Fruit fly (Drosophila melanogaster): Measurements from ENCODE around the gene Frq1.

Gene Frq1

DNA sequence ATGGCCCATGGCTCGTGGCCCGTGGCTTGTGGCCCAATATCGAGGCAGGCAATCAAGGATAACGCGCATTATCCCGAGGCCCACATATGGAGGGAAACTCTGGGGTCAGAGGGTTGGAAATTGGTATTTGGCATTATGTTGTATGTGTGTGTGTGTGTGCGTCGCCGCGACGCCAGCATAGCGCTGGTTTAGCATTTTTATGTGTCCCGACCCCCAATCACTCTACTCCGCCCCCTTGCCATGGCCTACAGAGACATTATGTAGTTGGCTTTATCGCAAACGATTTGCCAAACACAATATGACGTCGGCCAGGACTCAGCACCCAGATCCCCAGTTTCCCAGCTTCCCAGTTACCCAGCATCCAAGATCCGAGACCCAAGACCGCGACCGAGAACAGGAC lies 26.0 kb downstream of the Frq1 start:
- TF ChIP-seq CG14711 (tag; optimal IDR thresholded peaks at IDR 0.05) (no peak), CG12768 (GFP tag; optimal IDR thresholded peaks at IDR 0.05) (no peak), cnc (optimal IDR thresholded peaks at IDR 0.05) (no peak), CG33017 (tag; optimal IDR thresholded peaks at IDR 0.05) (no peak), CG11617 (GFP tag; optimal IDR thresholded peaks at IDR 0.05) (no peak), Mnt (GFP tag; optimal IDR thresholded peaks at IDR 0.05) (no peak), CG7045 (GFP tag; optimal IDR thresholded peaks at IDR 0.05) (no peak), CG5204 (GFP tag; optimal IDR thresholded peaks at IDR 0.05) (no peak)

DNA sequence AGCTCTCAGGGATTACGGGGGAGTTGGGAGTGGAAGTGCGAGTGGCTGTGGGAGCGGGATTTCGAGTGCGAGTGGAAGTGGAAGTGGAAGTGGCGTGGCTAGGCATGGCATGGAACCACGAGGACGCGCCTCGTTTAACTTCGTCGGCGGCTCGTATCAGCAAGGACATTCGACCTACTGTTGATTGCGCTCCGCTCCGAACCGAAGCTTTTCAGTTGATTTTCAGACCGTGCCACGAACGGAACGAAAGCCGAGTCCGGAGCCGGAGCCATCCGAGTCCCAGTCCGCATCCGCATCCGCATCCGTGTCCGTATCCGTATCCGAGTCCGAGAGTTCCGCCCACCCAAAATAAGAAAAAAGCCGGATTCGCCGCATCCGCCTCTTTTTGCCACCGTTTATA lies 30.8 kb downstream of the Frq1 start:
- TF ChIP-seq CG33017 (tag; optimal IDR thresholded peaks at IDR 0.05): no peak

DNA sequence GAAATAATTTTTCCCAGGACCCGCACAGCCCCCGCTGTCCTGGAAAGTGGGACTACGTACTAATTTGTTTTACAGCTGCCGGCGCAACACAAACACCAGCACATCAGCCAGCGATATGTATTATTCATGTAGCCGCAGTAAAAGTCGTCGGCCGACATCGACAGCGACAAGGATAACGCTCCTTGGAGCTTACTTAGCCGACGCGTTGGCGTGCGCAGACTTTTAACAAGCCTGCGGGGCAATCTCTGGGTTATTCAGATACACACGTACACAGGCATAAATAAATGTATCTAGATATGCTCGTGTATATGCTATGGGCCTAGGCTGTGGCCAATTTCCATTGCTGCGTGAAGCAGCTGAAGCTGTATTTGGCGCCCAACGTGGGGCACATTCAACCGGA lies 42.5 kb downstream of the Frq1 start:
- no peak for TF ChIP-seq CG12768 (GFP tag; optimal IDR thresholded peaks at IDR 0.05)
- no peak for TF ChIP-seq CG14711 (tag; optimal IDR thresholded peaks at IDR 0.05)
- TF ChIP-seq bab1 (GFP tag; optimal IDR thresholded peaks at IDR 0.05): no peak
- no peak for TF ChIP-seq Mnt (GFP tag; optimal IDR thresholded peaks at IDR 0.05)
- no peak for TF ChIP-seq CG5204 (GFP tag; optimal IDR thresholded peaks at IDR 0.05)
- TF ChIP-seq CG1620 (GFP tag; optimal IDR thresholded peaks at IDR 0.05): no peak
- no peak for TF ChIP-seq Hr96 (GFP tag; optimal IDR thresholded peaks at IDR 0.05)
- no peak for TF ChIP-seq CG33017 (tag; optimal IDR thresholded peaks at IDR 0.05)
- TF ChIP-seq pad (GFP tag; optimal IDR thresholded peaks at IDR 0.05): no peak
- TF ChIP-seq CG7101 (tag; optimal IDR thresholded peaks at IDR 0.05): no peak
- no peak for TF ChIP-seq kay (GFP tag; ENCODE audit: borderline replicate concordance)
- TF ChIP-seq CG11617 (GFP tag; optimal IDR thresholded peaks at IDR 0.05): no peak
- TF ChIP-seq cnc (optimal IDR thresholded peaks at IDR 0.05): no peak
- no peak for TF ChIP-seq Crg-1 (GFP tag; optimal IDR thresholded peaks at IDR 0.05)
- TF ChIP-seq Clk (GFP tag; optimal IDR thresholded peaks at IDR 0.05): no peak
- no peak for TF ChIP-seq CG7045 (GFP tag; optimal IDR thresholded peaks at IDR 0.05)
- no peak for TF ChIP-seq toe (GFP tag; optimal IDR thresholded peaks at IDR 0.05)
- TF ChIP-seq tj (GFP tag; optimal IDR thresholded peaks at IDR 0.05): no peak
- no peak for TF ChIP-seq cic (GFP tag; optimal IDR thresholded peaks at IDR 0.05)

DNA sequence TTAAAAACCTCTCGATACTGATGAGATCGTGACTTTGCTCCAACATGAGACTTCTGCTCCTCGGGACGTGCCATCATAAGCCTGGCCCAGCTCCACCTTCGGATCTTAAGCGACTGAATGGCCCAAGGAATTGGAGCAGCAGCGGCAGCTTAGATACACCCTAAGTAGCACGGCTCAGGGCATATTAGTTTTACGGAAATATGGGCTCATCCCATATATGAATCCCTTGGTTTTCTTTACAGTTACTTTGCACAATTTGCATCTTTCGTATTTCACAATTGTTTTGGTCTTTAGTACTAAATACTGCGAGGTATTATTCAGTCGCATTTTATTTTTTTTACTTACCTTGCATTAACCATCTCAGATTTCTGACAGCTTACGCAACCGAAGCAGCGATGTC lies 49.9 kb downstream of the Frq1 start, which contains the start of gene Hesr:
Gene Hesr (minus strand): TSS at position 101 of the 400 bp plus-strand sequence.
- TF ChIP-seq CG7101 (tag; optimal IDR thresholded peaks at IDR 0.05): no peak
- TF ChIP-seq CG33017 (tag; optimal IDR thresholded peaks at IDR 0.05): no peak

DNA sequence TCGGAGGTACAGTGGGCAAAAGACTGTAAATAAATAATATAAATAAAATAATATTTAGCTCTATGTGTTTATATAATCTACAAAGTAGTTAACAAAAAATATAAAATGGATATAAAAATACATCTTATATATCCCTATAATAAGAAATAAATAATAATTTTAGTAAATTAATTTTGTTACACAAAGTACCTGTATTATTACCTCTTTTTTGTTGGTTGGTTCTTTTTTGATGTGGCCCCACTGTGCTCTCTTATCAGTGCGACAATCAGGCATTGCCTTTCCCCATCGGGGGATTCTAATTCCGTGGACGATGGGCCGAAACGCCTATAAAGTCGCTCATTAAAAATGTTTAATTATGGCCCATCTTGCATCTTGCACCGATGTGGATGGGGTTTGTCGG lies 52.4 kb downstream of the Frq1 start:
- no peak for TF ChIP-seq bab1 (GFP tag; optimal IDR thresholded peaks at IDR 0.05)
- no peak for TF ChIP-seq pad (GFP tag; optimal IDR thresholded peaks at IDR 0.05)
- no peak for TF ChIP-seq CG12768 (GFP tag; optimal IDR thresholded peaks at IDR 0.05)
- TF ChIP-seq ovo (GFP tag; optimal IDR thresholded peaks at IDR 0.05): no peak
- TF ChIP-seq CG7045 (GFP tag; optimal IDR thresholded peaks at IDR 0.05): no peak
- no peak for TF ChIP-seq tj (GFP tag; optimal IDR thresholded peaks at IDR 0.05)
- no peak for TF ChIP-seq CG14711 (tag; optimal IDR thresholded peaks at IDR 0.05)
- no peak for TF ChIP-seq CG33017 (tag; optimal IDR thresholded peaks at IDR 0.05)
- TF ChIP-seq cnc (optimal IDR thresholded peaks at IDR 0.05): no peak
- TF ChIP-seq CG5204 (GFP tag; optimal IDR thresholded peaks at IDR 0.05): no peak
- no peak for TF ChIP-seq Mnt (GFP tag; optimal IDR thresholded peaks at IDR 0.05)
- TF ChIP-seq Hr96 (GFP tag; optimal IDR thresholded peaks at IDR 0.05): no peak
- TF ChIP-seq Clk (GFP tag; optimal IDR thresholded peaks at IDR 0.05): no peak
- no peak for TF ChIP-seq Crg-1 (GFP tag; optimal IDR thresholded peaks at IDR 0.05)
- no peak for TF ChIP-seq CG1620 (GFP tag; optimal IDR thresholded peaks at IDR 0.05)
- TF ChIP-seq CG7101 (tag; optimal IDR thresholded peaks at IDR 0.05): no peak
- no peak for TF ChIP-seq CG11617 (GFP tag; optimal IDR thresholded peaks at IDR 0.05)
- no peak for TF ChIP-seq cic (GFP tag; optimal IDR thresholded peaks at IDR 0.05)

DNA sequence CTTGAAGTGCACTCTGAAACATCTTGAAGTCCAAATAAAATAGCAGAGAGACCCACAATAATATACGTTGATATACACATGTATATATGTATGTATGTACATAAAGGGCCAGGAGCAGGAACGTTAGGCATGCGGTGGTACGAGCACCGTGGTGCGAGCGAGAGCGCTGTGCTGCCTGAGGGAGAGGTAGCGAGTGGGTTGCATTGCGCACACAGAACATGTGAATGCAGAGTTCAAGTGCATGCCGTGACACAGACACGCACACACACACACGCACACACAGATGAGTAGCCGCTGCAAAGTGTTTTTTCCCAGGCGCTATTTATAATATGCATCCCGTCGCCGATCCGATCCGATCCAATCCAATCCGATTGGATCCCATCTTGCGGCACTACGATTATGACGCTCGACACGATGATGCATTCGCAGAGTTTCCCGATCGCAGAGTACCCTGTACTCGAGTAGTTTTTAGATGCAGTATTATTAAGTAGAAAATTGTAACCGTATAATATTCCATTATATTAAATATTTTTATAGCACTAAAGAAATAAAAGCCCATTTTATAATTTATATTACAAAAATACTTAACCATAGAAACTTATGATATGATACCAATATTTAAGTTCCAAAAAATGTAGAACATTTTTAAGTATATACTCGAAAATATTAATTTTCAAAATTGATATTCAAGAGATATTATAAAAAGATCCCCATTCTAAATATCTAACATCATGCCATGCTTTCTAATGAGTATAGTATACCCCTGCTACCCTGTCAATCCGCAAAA lies 53.1 kb downstream of the Frq1 start:
- no peak for TF ChIP-seq Clk (GFP tag; optimal IDR thresholded peaks at IDR 0.05)
- no peak for TF ChIP-seq CG5204 (GFP tag; optimal IDR thresholded peaks at IDR 0.05)
- TF ChIP-seq bab1 (GFP tag; optimal IDR thresholded peaks at IDR 0.05): no peak
- no peak for TF ChIP-seq cic (GFP tag; optimal IDR thresholded peaks at IDR 0.05)
- TF ChIP-seq CG7045 (GFP tag; optimal IDR thresholded peaks at IDR 0.05): no peak
- no peak for TF ChIP-seq pad (GFP tag; optimal IDR thresholded peaks at IDR 0.05)
- TF ChIP-seq CG33017 (tag; optimal IDR thresholded peaks at IDR 0.05): no peak
- no peak for TF ChIP-seq CG14711 (tag; optimal IDR thresholded peaks at IDR 0.05)
- no peak for TF ChIP-seq cnc (optimal IDR thresholded peaks at IDR 0.05)
- TF ChIP-seq CG1620 (GFP tag; optimal IDR thresholded peaks at IDR 0.05): no peak

DNA sequence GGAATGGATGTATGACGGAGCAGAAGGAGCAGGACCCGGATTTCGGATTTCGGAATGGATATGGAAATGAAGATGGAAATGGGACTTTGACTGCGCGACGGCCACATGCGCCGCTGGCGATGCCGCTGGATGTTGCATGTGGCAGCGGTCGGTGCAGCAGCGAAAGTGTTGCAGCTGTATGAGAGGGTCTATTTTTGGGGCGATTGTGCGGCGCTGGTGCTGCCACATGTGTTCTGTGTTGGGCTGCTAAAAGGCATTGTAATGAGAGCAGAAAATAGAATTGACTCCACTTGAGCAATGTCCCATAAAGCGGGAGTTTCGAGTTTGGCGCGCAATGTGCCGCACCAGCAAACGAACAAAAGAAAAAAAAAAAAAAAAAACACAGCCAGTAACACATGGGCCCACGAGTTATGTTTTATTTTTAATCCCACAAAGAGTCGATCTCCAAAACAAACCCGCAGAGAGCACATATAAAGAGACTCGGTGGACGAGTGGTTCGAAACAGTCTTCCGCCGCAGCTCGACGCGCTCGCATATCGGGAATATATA lies 53.8 kb downstream of the Frq1 start, which contains the start of gene Him:
Gene Him (plus strand): TSS at position 498 of the 548 bp plus-strand sequence.
- no peak for TF ChIP-seq CG14711 (tag; optimal IDR thresholded peaks at IDR 0.05)
